Fruit fly (Drosophila melanogaster): Measurements from ENCODE around the gene alph.

alph gene

DNA sequence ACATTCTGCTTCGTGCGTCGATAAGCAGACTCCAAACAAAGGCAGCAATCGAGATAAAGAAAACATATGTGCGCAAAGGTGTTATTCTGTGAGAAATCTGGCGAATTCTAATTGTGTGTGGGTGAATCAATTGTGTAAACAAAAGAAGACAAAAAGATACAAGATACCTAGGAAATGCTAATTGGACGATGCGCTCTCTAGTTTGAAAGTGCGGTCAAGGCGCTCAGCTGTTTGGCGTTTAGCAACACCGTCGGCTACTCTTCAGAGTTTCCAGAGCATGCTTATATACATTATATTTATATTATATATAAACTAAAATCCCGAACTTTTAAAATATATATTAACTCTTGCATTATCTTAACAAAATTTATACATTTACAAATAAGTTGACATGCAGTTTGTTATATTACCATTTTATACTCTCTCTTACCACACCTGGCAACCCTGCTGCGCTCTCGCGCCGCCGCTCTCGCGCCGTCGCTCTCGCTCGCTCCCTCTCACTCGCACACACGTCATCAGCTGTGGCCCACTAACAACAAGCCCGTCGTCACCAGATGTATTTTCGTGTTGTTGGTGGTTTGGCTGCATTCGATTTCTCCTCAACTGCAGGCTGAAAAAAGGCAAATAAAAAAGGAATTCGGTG lies 27.0 kb downstream of the alph start, which contains the start of gene CG1907 (continued):
- TF ChIP-seq CG4617 (GFP tag; optimal IDR thresholded peaks at IDR 0.05; ENCODE audit: borderline replicate concordance) = peak; percentile 95
- TF ChIP-seq CG13624 (GFP tag; optimal IDR thresholded peaks at IDR 0.05) = peak; percentile 77
- TF ChIP-seq CG13424 (tag; optimal IDR thresholded peaks at IDR 0.05) = peak; percentile 99
- peak; percentile 96 for TF ChIP-seq NfI (GFP tag; optimal IDR thresholded peaks at IDR 0.05)
- peak; percentile 68 for TF ChIP-seq Dip2 (GFP tag; IDR thresholded peaks at IDR 0.05)
- TF ChIP-seq Opbp (GFP tag; IDR thresholded peaks at IDR 0.05; ENCODE audit: partially characterized antibody) = 0 out of 3 replicates have a peak, but pooled peaks have one; percentile 17
- TF ChIP-seq CG6654 (GFP tag; optimal IDR thresholded peaks at IDR 0.05) = peak; percentile 89
- TF ChIP-seq HLH4C (GFP tag; IDR thresholded peaks at IDR 0.05; ENCODE audit: partially characterized antibody) = 0 out of 3 replicates have a peak, but pooled peaks have one; percentile 49
- TF ChIP-seq NK7.1 (GFP tag; optimal IDR thresholded peaks at IDR 0.05) = peak; percentile 75
- peak; percentile 45 for TF ChIP-seq MESR4 (GFP tag; optimal IDR thresholded peaks at IDR 0.05)
- TF ChIP-seq exex (tag; optimal IDR thresholded peaks at IDR 0.05) = peak; percentile 82
- TF ChIP-seq Hand (GFP tag; optimal IDR thresholded peaks at IDR 0.05) = peak; percentile 96
- TF ChIP-seq CG8765 (GFP tag; IDR thresholded peaks at IDR 0.05) = peak; percentile 97
- TF ChIP-seq fd3F (GFP tag; optimal IDR thresholded peaks at IDR 0.05) = peak; percentile 96
- TF ChIP-seq CG7839 (tag; optimal IDR thresholded peaks at IDR 0.05) = peak; percentile 98
- peak; percentile 99 for TF ChIP-seq ci (GFP tag; IDR thresholded peaks at IDR 0.05)
- TF ChIP-seq disco-r (GFP tag; optimal IDR thresholded peaks at IDR 0.05) = peak; percentile 4
- peak; percentile 33 for TF ChIP-seq Dref (GFP tag; IDR thresholded peaks at IDR 0.05)
- TF ChIP-seq Bdp1 (GFP tag; optimal IDR thresholded peaks at IDR 0.05) = peak; percentile 78
- TF ChIP-seq Neu2 (GFP tag; optimal IDR thresholded peaks at IDR 0.05; ENCODE audit: borderline replicate concordance) = no peak
- peak; percentile 46 for TF ChIP-seq p53 (GFP tag; optimal IDR thresholded peaks at IDR 0.05)
- TF ChIP-seq CG4282 (GFP tag; optimal IDR thresholded peaks at IDR 0.05) = peak; percentile 58
- peak; percentile 97 for TF ChIP-seq org-1 (GFP tag; optimal IDR thresholded peaks at IDR 0.05)
- peak; percentile 98 for TF ChIP-seq Oli (tag; optimal IDR thresholded peaks at IDR 0.05)
- no peak for TF ChIP-seq pita (GFP tag; optimal IDR thresholded peaks at IDR 0.05)
- peak; percentile 77 for TF ChIP-seq jumu (GFP tag; optimal IDR thresholded peaks at IDR 0.05)
- peak; percentile 97 for TF ChIP-seq al (GFP tag; IDR thresholded peaks at IDR 0.05)
- peak; percentile 71 for TF ChIP-seq ab (GFP tag; optimal IDR thresholded peaks at IDR 0.05)
- peak; percentile 93 for TF ChIP-seq CG18476 (GFP tag; optimal IDR thresholded peaks at IDR 0.05)
- peak; percentile 99 for TF ChIP-seq dysf (GFP tag; IDR thresholded peaks at IDR 0.05)
- TF ChIP-seq esg (GFP tag; conservative IDR thresholded peaks at IDR 0.05) = peak; percentile 98
- TF ChIP-seq pros (GFP tag; optimal IDR thresholded peaks at IDR 0.05) = peak; percentile 67
- TF ChIP-seq CG42726 (GFP tag; IDR thresholded peaks at IDR 0.05; ENCODE audit: partially characterized antibody) = no peak
- TF ChIP-seq CG30403 (GFP tag; optimal IDR thresholded peaks at IDR 0.05) = peak; percentile 97
- peak; percentile 91 for TF ChIP-seq TFAM (GFP tag; optimal IDR thresholded peaks at IDR 0.05)
- TF ChIP-seq ato (GFP tag; IDR thresholded peaks at IDR 0.05; ENCODE audit: partially characterized antibody) = no peak
- TF ChIP-seq CG34422 (GFP tag; IDR thresholded peaks at IDR 0.05) = peak; percentile 98
- peak; percentile 95 for TF ChIP-seq scrt (GFP tag; optimal IDR thresholded peaks at IDR 0.05)
- peak; percentile 99 for TF ChIP-seq CG18599 (GFP tag; optimal IDR thresholded peaks at IDR 0.05)
- TF ChIP-seq run (tag; optimal IDR thresholded peaks at IDR 0.05) = peak; percentile 97
- peak; percentile 97 for TF ChIP-seq CG8388 (GFP tag; optimal IDR thresholded peaks at IDR 0.05)
- peak; percentile 97 for TF ChIP-seq CG11456 (GFP tag; IDR thresholded peaks at IDR 0.05)
- peak; percentile 76 for TF ChIP-seq Camta (GFP tag; optimal IDR thresholded peaks at IDR 0.05)
- peak; percentile 98 for TF ChIP-seq Asciz (GFP tag; optimal IDR thresholded peaks at IDR 0.05)
- peak; percentile 98 for TF ChIP-seq CG10366 (GFP tag; IDR thresholded peaks at IDR 0.05)
- peak; percentile 98 for TF ChIP-seq CG14667 (GFP tag; IDR thresholded peaks at IDR 0.05)
- peak; percentile 97 for TF ChIP-seq Sox100B (GFP tag; optimal IDR thresholded peaks at IDR 0.05)
- peak; percentile 98 for TF ChIP-seq rib (GFP tag; IDR thresholded peaks at IDR 0.05)
- TF ChIP-seq danr (GFP tag; IDR thresholded peaks at IDR 0.05) = peak; percentile 96

Data from whole organism, embryonic.